Fruit fly (Drosophila melanogaster): ENCODE measurements around the gene CG7142.

Gene CG7142

DNA sequence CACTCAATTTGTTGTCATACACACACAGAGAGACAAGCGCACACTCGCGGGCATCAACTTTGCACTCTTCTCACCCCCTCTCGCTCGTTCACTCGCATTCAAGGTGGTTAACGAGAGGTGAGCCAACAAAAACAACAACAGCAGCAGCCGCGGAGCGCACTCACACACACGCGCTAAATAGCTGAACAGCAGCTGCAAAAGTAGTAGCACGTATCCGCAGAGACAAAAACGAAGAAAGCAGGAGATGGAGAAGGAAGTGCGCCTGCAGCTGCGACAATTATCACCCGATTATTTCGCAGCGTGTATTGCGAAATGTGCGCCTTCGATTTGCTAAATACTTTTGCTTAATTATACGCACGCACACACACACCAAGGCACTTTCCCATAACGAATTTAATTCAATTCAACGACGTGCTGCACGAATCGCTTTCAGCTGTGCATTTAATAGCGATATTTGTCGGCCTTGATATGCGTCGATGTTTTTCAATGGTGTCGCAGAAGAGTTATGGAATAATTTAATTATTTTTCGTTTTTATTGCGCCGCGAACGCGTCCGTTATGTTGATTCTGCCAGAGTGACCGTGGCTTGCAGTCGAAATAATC is 19.1 kb upstream of the CG7142 start (continued):
- no peak for TF ChIP-seq CG15073 (GFP tag; optimal IDR thresholded peaks at IDR 0.05)
- peak; percentile 41 for TF ChIP-seq HmgZ (tag; optimal IDR thresholded peaks at IDR 0.05)
- no peak for TF ChIP-seq CG9609 (GFP tag; optimal IDR thresholded peaks at IDR 0.05)
- TF ChIP-seq Mes4 (GFP tag; optimal IDR thresholded peaks at IDR 0.05), result no peak
- no peak for TF ChIP-seq CG6272 (GFP tag; IDR thresholded peaks at IDR 0.05)
- TF ChIP-seq CG5180 (GFP tag; optimal IDR thresholded peaks at IDR 0.05), result no peak
- TF ChIP-seq CG2875 (GFP tag; optimal IDR thresholded peaks at IDR 0.05), result peak; percentile 3
- no peak for TF ChIP-seq CG4730 (GFP tag; IDR thresholded peaks at IDR 0.05)
- TF ChIP-seq CTCF (GFP tag; optimal IDR thresholded peaks at IDR 0.05), result no peak
- TF ChIP-seq CG1792 (GFP tag; optimal IDR thresholded peaks at IDR 0.05), result no peak
- no peak for TF ChIP-seq eve (GFP tag; optimal IDR thresholded peaks at IDR 0.05)
- TF ChIP-seq kni (GFP tag; optimal IDR thresholded peaks at IDR 0.05), result no peak
- no peak for TF ChIP-seq CG3726 (GFP tag; IDR thresholded peaks at IDR 0.05)
- TF ChIP-seq Lim3 (GFP tag; IDR thresholded peaks at IDR 0.05), result no peak
- TF ChIP-seq CG11723 (GFP tag; optimal IDR thresholded peaks at IDR 0.05), result no peak
- peak; percentile 31 for TF ChIP-seq Meics (GFP tag; optimal IDR thresholded peaks at IDR 0.05)
- TF ChIP-seq slp2 (GFP tag; optimal IDR thresholded peaks at IDR 0.05), result no peak
- no peak for TF ChIP-seq grn (GFP tag; optimal IDR thresholded peaks at IDR 0.05)
- TF ChIP-seq stc (GFP tag; IDR thresholded peaks at IDR 0.05), result 0 out of 2 replicates have a peak, but pooled peaks have one; percentile 18
- TF ChIP-seq CG17328 (GFP tag; IDR thresholded peaks at IDR 0.05), result peak; percentile 44; the same call in 1 of the 2 replicates
- peak; percentile 96 for TF ChIP-seq crol (GFP tag; IDR thresholded peaks at IDR 0.05)
- TF ChIP-seq D19A (tag; optimal IDR thresholded peaks at IDR 0.05), result no peak
- TF ChIP-seq br (optimal IDR thresholded peaks at IDR 0.05), result no peak
- TF ChIP-seq Deaf1 (tag; optimal IDR thresholded peaks at IDR 0.05), result peak; percentile 37
- no peak for TF ChIP-seq NK7.1 (GFP tag; optimal IDR thresholded peaks at IDR 0.05)
- peak; percentile 2 for TF ChIP-seq CG18764 (GFP tag; optimal IDR thresholded peaks at IDR 0.05)
- TF ChIP-seq cad (GFP tag; optimal IDR thresholded peaks at IDR 0.05), result no peak
- TF ChIP-seq CG6813 (GFP tag; optimal IDR thresholded peaks at IDR 0.05), result no peak
- no peak for TF ChIP-seq twi (tag; optimal IDR thresholded peaks at IDR 0.05)
- TF ChIP-seq ftz-f1 (GFP tag; optimal IDR thresholded peaks at IDR 0.05), result peak; percentile 97
- TF ChIP-seq tgo (GFP tag; IDR thresholded peaks at IDR 0.05), result no peak; the same call in 2 of the 3 replicates
- TF ChIP-seq YL-1 (GFP tag; optimal IDR thresholded peaks at IDR 0.05), result no peak
- TF ChIP-seq unc-4 (GFP tag; IDR thresholded peaks at IDR 0.05; ENCODE audit: partially characterized antibody), result no peak
- peak; percentile 28; the same call in 1 of the 2 replicates for TF ChIP-seq Bgb (GFP tag; IDR thresholded peaks at IDR 0.05; ENCODE audit: partially characterized antibody)
- no peak for TF ChIP-seq CG7556 (GFP tag; optimal IDR thresholded peaks at IDR 0.05)
- TF ChIP-seq Usf (GFP tag; optimal IDR thresholded peaks at IDR 0.05), result no peak
- TF ChIP-seq wdn (GFP tag; IDR thresholded peaks at IDR 0.05), result no peak
- no peak for TF ChIP-seq Ssrp (tag; optimal IDR thresholded peaks at IDR 0.05)
- TF ChIP-seq CG3407 (GFP tag; optimal IDR thresholded peaks at IDR 0.05), result no peak
- no peak for TF ChIP-seq tna (GFP tag; IDR thresholded peaks at IDR 0.05; ENCODE audit: partially characterized antibody)
- TF ChIP-seq CG8290 (GFP tag; optimal IDR thresholded peaks at IDR 0.05), result no peak
- peak in 1 of 2 experiments; percentile 60 for TF ChIP-seq CG8290 (tag; optimal IDR thresholded peaks at IDR 0.05)
- peak; percentile 60 for TF ChIP-seq mirr (GFP tag; optimal IDR thresholded peaks at IDR 0.05)
- no peak for TF ChIP-seq CG4404 (GFP tag; IDR thresholded peaks at IDR 0.05)
- TF ChIP-seq ssp (GFP tag; IDR thresholded peaks at IDR 0.05), result no peak
- peak; percentile 40 for TF ChIP-seq CG33213 (GFP tag; optimal IDR thresholded peaks at IDR 0.05)
- TF ChIP-seq yki (optimal IDR thresholded peaks at IDR 0.05), result no peak
- no peak; the same call in 1 of the 2 replicates for TF ChIP-seq MBD-R2 (GFP tag; IDR thresholded peaks at IDR 0.05)
- no peak for TF ChIP-seq CG18011 (GFP tag; optimal IDR thresholded peaks at IDR 0.05)
- no peak for TF ChIP-seq Hr3 (GFP tag; optimal IDR thresholded peaks at IDR 0.05)
- peak; percentile 22 for TF ChIP-seq CG3163 (GFP tag; optimal IDR thresholded peaks at IDR 0.05)
- peak; percentile 72 for TF ChIP-seq D (optimal IDR thresholded peaks at IDR 0.05)
- TF ChIP-seq D (GFP tag; optimal IDR thresholded peaks at IDR 0.05), result no peak
